Fruit fly (Drosophila melanogaster): Measurements from ENCODE around the gene CG8500.

DNA sequence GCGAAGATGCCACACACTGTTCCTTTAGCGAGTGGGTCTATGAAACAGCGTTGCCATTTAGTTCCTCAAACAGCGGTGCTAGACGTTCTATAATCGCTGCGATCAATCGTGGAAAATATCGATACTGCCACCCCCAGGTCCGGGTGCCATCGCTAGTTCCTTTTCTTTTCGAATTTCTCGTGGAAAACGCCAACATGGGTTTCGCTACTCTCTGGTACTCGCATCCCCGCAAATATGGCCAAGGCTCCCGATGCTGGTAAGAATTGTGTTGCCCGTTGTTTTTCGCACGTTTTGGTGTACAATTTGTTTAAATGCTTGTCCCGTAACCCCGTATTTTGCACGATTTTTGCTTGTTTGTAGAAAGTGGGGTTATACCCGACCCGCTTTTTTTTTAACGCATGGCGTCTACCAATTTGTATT, 6.5 kb upstream of the CG8500 start, which contains the start of gene RpS29:
- TF ChIP-seq Pif1A (GFP tag; optimal IDR thresholded peaks at IDR 0.05), result no peak
- peak; percentile 17 for TF ChIP-seq gl (tag; optimal IDR thresholded peaks at IDR 0.05)
- no peak for TF ChIP-seq CG9948 (tag; optimal IDR thresholded peaks at IDR 0.05)
- TF ChIP-seq Snoo (tag; optimal IDR thresholded peaks at IDR 0.05), result peak; percentile 64
- no peak for TF ChIP-seq Pif1B (GFP tag; optimal IDR thresholded peaks at IDR 0.05)
- TF ChIP-seq CG10348 (GFP tag; IDR thresholded peaks at IDR 0.05), result no peak
- peak; percentile 22 for TF ChIP-seq EcR (GFP tag; optimal IDR thresholded peaks at IDR 0.05)
- peak; percentile 78; the same call in 2 of the 3 replicates for TF ChIP-seq CG4496 (GFP tag; IDR thresholded peaks at IDR 0.05)
- TF ChIP-seq fd96Ca (GFP tag; IDR thresholded peaks at IDR 0.05), result peak; percentile 54; the same call in 1 of the 3 replicates
- TF ChIP-seq CG14655 (GFP tag; optimal IDR thresholded peaks at IDR 0.05), result no peak

All from whole organism, pupa.